Fruit fly (Drosophila melanogaster): ENCODE data around the gene CG33267.

dm6 chr3L:11522613-11523012 is 41.7 kb upstream of the CG33267 start, which contains the start of the genes CG11714 and Fuca:
- no peak for TF ChIP-seq CG8478 (optimal IDR thresholded peaks at IDR 0.05)
- TF ChIP-seq CTCF (optimal IDR thresholded peaks at IDR 0.05) = no peak

Measured in S2 (cell line).